Fruit fly (Drosophila melanogaster): ENCODE measurements around the gene Prestin.

Prestin gene

DNA sequence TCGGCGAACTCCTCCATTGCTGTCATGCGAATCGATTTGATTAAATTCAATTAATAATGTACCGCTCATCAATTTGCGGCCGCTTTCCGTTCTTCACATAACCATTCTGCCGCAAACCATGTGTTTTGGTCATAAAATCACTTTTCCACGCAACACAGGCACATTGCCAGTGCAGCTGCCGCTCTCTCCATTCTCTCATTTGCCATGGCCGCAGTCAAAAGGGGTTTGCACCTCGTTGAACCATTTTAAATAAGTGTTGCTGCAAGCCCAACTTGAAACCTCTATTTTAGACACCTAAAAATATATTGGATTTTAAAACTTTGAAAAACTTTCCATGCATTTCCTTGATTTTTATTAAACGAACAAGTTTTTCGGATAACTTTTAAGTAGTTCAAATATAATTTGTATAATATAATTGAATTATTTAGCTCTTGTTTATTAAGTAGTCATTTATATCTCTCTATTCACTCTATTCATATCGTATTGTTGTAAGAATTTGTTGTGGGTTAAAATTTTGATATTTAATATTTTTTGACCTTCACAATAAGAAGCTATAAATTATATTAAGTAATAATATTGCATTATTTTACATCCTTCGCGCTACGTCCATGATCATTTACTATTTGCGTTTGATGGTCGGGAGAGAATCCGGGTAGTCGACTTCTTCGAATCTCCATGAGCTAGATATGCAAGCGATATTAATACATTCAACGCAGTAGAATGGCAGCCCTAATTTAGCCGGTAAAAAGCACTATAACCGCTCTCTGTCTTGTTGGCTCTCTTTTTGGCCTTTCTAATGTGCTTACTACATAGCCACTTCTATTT, 50.7 kb downstream of the Prestin start, which contains the start of gene CG5535 (continued):
- TF ChIP-seq danr (GFP tag; IDR thresholded peaks at IDR 0.05) (no peak), CG2202 (tag; optimal IDR thresholded peaks at IDR 0.05) (peak; percentile 63), unpg (GFP tag; optimal IDR thresholded peaks at IDR 0.05) (peak; percentile 76), CG31441 (GFP tag; IDR thresholded peaks at IDR 0.05) (peak; percentile 89), CG3847 (GFP tag; IDR thresholded peaks at IDR 0.05) (peak; percentile 51), zfh2 (GFP tag; optimal IDR thresholded peaks at IDR 0.05) (peak; percentile 61), HLH4C (GFP tag; IDR thresholded peaks at IDR 0.05; ENCODE audit: partially characterized antibody) (no peak), nmo (GFP tag; optimal IDR thresholded peaks at IDR 0.05) (peak; percentile 92), CHES-1-like (GFP tag; optimal IDR thresholded peaks at IDR 0.05) (no peak), ro (GFP tag; IDR thresholded peaks at IDR 0.05) (no peak; the same call in 1 of the 2 replicates), CG5180 (GFP tag; optimal IDR thresholded peaks at IDR 0.05) (peak; percentile 65), CG17385 (GFP tag; optimal IDR thresholded peaks at IDR 0.05) (peak; percentile 80), CG7987 (GFP tag; optimal IDR thresholded peaks at IDR 0.05) (peak; percentile 50), pho (GFP tag; optimal IDR thresholded peaks at IDR 0.05) (peak; percentile 7), jing (GFP tag; optimal IDR thresholded peaks at IDR 0.05) (no peak), CG13123 (GFP tag; optimal IDR thresholded peaks at IDR 0.05) (no peak), kah (GFP tag; optimal IDR thresholded peaks at IDR 0.05) (no peak), p53 (GFP tag; optimal IDR thresholded peaks at IDR 0.05) (no peak), CG12219 (GFP tag; optimal IDR thresholded peaks at IDR 0.05) (peak; percentile 49), gsb (GFP tag; IDR thresholded peaks at IDR 0.05) (peak; percentile 7), da (GFP tag; optimal IDR thresholded peaks at IDR 0.05) (no peak), eyg (GFP tag; optimal IDR thresholded peaks at IDR 0.05) (no peak), Atf6 (GFP tag; IDR thresholded peaks at IDR 0.05) (no peak; the same call in 1 of the 2 replicates), rib (GFP tag; IDR thresholded peaks at IDR 0.05) (peak; percentile 38), CG10462 (GFP tag; optimal IDR thresholded peaks at IDR 0.05) (peak; percentile 64), CG11093 (GFP tag; IDR thresholded peaks at IDR 0.05) (peak; percentile 67), Max (GFP tag; optimal IDR thresholded peaks at IDR 0.05) (peak; percentile 48), CG18599 (GFP tag; optimal IDR thresholded peaks at IDR 0.05) (peak; percentile 78), CG7963 (GFP tag; IDR thresholded peaks at IDR 0.05; ENCODE audit: partially characterized antibody) (no peak), vfl (GFP tag; optimal IDR thresholded peaks at IDR 0.05) (no peak), CkIIα-i1 (GFP tag; IDR thresholded peaks at IDR 0.05) (no peak), CG7357 (GFP tag; IDR thresholded peaks at IDR 0.05) (peak; percentile 53; the same call in 2 of the 3 replicates), CG18262 (tag; optimal IDR thresholded peaks at IDR 0.05) (peak; percentile 96), CG8359 (GFP tag; optimal IDR thresholded peaks at IDR 0.05; ENCODE audit: borderline replicate concordance) (peak; percentile 48), tap (tag; optimal IDR thresholded peaks at IDR 0.05) (peak; percentile 65), CG14860 (GFP tag; IDR thresholded peaks at IDR 0.05; ENCODE audit: partially characterized antibody) (no peak), CG12659 (GFP tag; optimal IDR thresholded peaks at IDR 0.05) (peak; percentile 93), CG11560 (tag; IDR thresholded peaks at IDR 0.05) (no peak), wek (GFP tag; optimal IDR thresholded peaks at IDR 0.05) (no peak), Sry-δ (GFP tag; optimal IDR thresholded peaks at IDR 0.05) (peak; percentile 2), Bteb2 (GFP tag; optimal IDR thresholded peaks at IDR 0.05) (peak; percentile 15), Hsf (GFP tag; optimal IDR thresholded peaks at IDR 0.05) (peak; percentile 56), knrl (GFP tag; IDR thresholded peaks at IDR 0.05; ENCODE audit: partially characterized antibody) (no peak), corto (GFP tag; optimal IDR thresholded peaks at IDR 0.05) (no peak), ash1 (GFP tag; optimal IDR thresholded peaks at IDR 0.05) (no peak), her (GFP tag; optimal IDR thresholded peaks at IDR 0.05) (peak; percentile 72), Dad (GFP tag; optimal IDR thresholded peaks at IDR 0.05) (no peak), CG10431 (GFP tag; optimal IDR thresholded peaks at IDR 0.05) (peak; percentile 59), CG6689 (GFP tag; IDR thresholded peaks at IDR 0.05) (peak; percentile 60; the same call in 1 of the 2 replicates)
